Fruit fly (Drosophila melanogaster) whole organism, wandering third instar larva: ENCODE results near the gene CG6171.

Experiments
- Dfd ChIP-seq: fragments of >200 bp; optimal IDR thresholded peaks from 2 replicates; lab custom pipeline; 2017; ENCODE audit warnings: missing biosample characterization, missing genetic modification characterization
- OdsH ChIP-seq: fragments of 200-800 bp; sonication (Bioruptor generic); optimal IDR thresholded peaks from 2 replicates; lab custom pipeline; 2016; ENCODE audit warnings: missing biosample characterization, mild to moderate bottlenecking, missing genetic modification characterization
- brk ChIP-seq: fragments of 200-800 bp; sonication (Bioruptor generic); optimal IDR thresholded peaks from 2 replicates; lab custom pipeline; 2016; ENCODE audit warnings: missing biosample characterization, mild to moderate bottlenecking, missing genetic modification characterization
- dsf ChIP-seq: sonication (Bioruptor generic); optimal IDR thresholded peaks from 2 replicates; lab custom pipeline; 2016; ENCODE audit warnings: missing biosample characterization, missing genetic modification characterization, borderline replicate concordance
- lola ChIP-seq: fragments of >200 bp; optimal IDR thresholded peaks from 2 replicates; lab custom pipeline; 2017; ENCODE audit warnings: missing biosample characterization, missing genetic modification characterization
- pan ChIP-seq: fragments of >200 bp; optimal IDR thresholded peaks from 2 replicates; lab custom pipeline; 2017
- psq ChIP-seq: fragments of 200-800 bp; sonication (Bioruptor generic); optimal IDR thresholded peaks from 3 replicates; lab custom pipeline; 2017; ENCODE audit warnings: missing biosample characterization, mild to moderate bottlenecking, missing genetic modification characterization, moderate library complexity
- usp ChIP-seq: fragments of >200 bp; optimal IDR thresholded peaks from 2 replicates; lab custom pipeline; 2017; ENCODE audit warnings: missing biosample characterization, missing genetic modification characterization

- no peak for TF ChIP-seq usp (GFP tag; lab: Kevin White, UChicago)
- TF ChIP-seq psq (GFP tag; lab: Kevin White, UChicago), result no peak
- TF ChIP-seq Dfd (GFP tag; lab: Kevin White, UChicago), result no peak
- no peak for TF ChIP-seq lola
- TF ChIP-seq OdsH (GFP tag; lab: Kevin White, UChicago), result no peak
- no peak for TF ChIP-seq pan (lab: Kevin White, UChicago)
- TF ChIP-seq dsf, result no peak
- no peak for TF ChIP-seq brk (GFP tag; lab: Kevin White, UChicago)
Measured at dm6 chr3R:15346018-15346383, 17.7 kb downstream of the CG6171 start, which contains the start of the genes Surf4 and CG31301.
